Worm (Caenorhabditis elegans): ENCODE results near the gene R03G8.3.
A peak's percentile ranks its signal among the peaks of the same experiment; 100 is the strongest.

R03G8.3 gene

DNA sequence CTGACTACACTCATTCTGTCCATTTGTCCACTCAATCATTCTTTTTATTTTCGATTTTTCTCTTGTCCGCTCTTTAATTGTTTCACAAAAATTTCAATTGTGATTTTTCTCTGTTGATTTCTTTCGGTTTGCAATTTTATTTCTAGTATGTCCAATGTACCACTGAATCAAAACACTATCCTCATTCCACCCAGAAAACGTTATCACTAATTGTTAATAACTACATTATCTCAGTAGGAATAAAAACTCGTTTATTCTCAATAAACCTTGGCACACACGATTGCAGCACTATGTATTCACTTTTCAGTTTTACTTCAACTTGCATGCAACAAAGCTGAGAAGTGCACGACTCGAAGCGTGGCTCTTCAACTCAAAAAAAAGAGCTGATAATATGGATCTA, 39.4 kb upstream of the R03G8.3 start, which contains the start of gene K03A11.1:
Gene K03A11.1, plus strand, starts transcription at position 301 of the 400 bp plus-strand sequence.
- no peak for TF ChIP-seq aly-2 (tag; optimal IDR thresholded peaks at IDR 0.05)

DNA sequence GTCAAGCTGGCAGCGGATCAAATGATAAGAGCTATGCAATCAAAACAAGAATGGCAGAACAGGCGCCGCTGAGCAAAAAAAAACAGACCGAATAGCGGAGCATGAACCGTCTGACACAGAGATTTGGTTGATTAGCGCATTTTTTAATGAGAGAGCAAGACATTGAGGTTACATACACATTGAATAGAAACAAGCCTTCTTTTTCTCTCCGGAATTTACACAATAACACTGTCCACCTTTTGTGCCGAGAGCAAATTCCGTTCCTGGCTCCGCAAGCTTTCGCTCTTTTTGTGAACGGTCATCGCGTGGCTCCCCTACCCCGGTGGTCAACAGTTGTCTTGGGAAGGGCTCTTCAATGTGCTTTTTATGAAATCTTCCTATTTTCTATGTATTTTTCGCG, 35.2 kb upstream of the R03G8.3 start, which contains the start of gene K03A11.6:
Gene K03A11.6, plus strand, starts transcription at position 301 of the 400 bp plus-strand sequence.
- no peak for TF ChIP-seq unc-62 (GFP tag; optimal IDR thresholded peaks at IDR 0.05)
- no peak for TF ChIP-seq nhr-77 (tag; optimal IDR thresholded peaks at IDR 0.05)
- no peak for TF ChIP-seq alr-1 (tag; optimal IDR thresholded peaks at IDR 0.05)
- TF ChIP-seq ama-1 (optimal IDR thresholded peaks at IDR 0.05), result no peak
- TF ChIP-seq ztf-1 (GFP tag; conservative IDR thresholded peaks at IDR 0.05), result no peak
- TF ChIP-seq skn-1 (tag; optimal IDR thresholded peaks at IDR 0.05), result no peak
- no peak for TF ChIP-seq F13H6.1 (tag; optimal IDR thresholded peaks at IDR 0.05)

DNA sequence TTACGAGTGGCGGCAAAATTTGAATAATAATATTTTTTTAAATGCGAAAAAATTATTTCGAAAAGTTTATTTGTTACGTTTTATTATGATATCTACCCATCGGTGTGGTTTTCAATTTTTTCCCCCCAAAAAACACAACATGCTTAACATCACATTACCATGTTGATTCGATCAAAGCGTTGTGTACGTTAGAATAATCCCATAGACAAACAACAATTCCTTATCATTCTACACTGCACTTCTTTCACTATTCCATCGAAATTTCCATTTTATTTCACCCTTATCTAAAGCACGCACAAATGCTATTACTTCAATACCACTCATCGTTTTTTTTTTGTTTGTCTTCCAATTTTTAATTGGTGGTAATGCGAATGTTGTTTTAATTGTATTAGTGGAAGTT, 30.8 kb upstream of the R03G8.3 start:
- no peak for TF ChIP-seq egl-27 (tag; optimal IDR thresholded peaks at IDR 0.05)
- TF ChIP-seq skn-1 (tag; optimal IDR thresholded peaks at IDR 0.05), result peak; percentile 43
- no peak for TF ChIP-seq R02D3.7 (tag; optimal IDR thresholded peaks at IDR 0.05)
- no peak for TF ChIP-seq nhr-237 (tag; optimal IDR thresholded peaks at IDR 0.05)
- peak; percentile 91 for TF ChIP-seq fos-1 (tag; optimal IDR thresholded peaks at IDR 0.05)
- TF ChIP-seq sma-9 (GFP tag; optimal IDR thresholded peaks at IDR 0.05), result peak; percentile 36
- TF ChIP-seq sma-9 (tag; optimal IDR thresholded peaks at IDR 0.05), result no peak
- TF ChIP-seq gmeb-1 (tag; optimal IDR thresholded peaks at IDR 0.05), result no peak
- TF ChIP-seq nhr-23 (tag; optimal IDR thresholded peaks at IDR 0.05), result no peak
- no peak for TF ChIP-seq ztf-4 (tag; optimal IDR thresholded peaks at IDR 0.05)
- no peak for TF ChIP-seq ztf-1 (GFP tag; conservative IDR thresholded peaks at IDR 0.05)
- TF ChIP-seq ama-1 (optimal IDR thresholded peaks at IDR 0.05), result no peak
- TF ChIP-seq unc-62 (GFP tag; optimal IDR thresholded peaks at IDR 0.05), result no peak
- TF ChIP-seq elt-1 (tag; optimal IDR thresholded peaks at IDR 0.05), result no peak
- no peak for TF ChIP-seq peb-1 (tag; optimal IDR thresholded peaks at IDR 0.05)
- TF ChIP-seq nhr-12 (tag; optimal IDR thresholded peaks at IDR 0.05), result no peak
- no peak for TF ChIP-seq C34F6.9 (tag; optimal IDR thresholded peaks at IDR 0.05)
- no peak for TF ChIP-seq lin-11 (tag; optimal IDR thresholded peaks at IDR 0.05)
- no peak for TF ChIP-seq ceh-16 (tag; optimal IDR thresholded peaks at IDR 0.05)
- TF ChIP-seq F13H6.1 (tag; optimal IDR thresholded peaks at IDR 0.05), result peak; percentile 13
- no peak for TF ChIP-seq nhr-21 (tag; optimal IDR thresholded peaks at IDR 0.05)
- TF ChIP-seq lin-39 (tag; optimal IDR thresholded peaks at IDR 0.05), result no peak
- peak; percentile 49 for TF ChIP-seq crh-2 (tag; optimal IDR thresholded peaks at IDR 0.05)
- TF ChIP-seq nhr-77 (tag; optimal IDR thresholded peaks at IDR 0.05), result no peak
- no peak for TF ChIP-seq ZK546.5 (tag; optimal IDR thresholded peaks at IDR 0.05)
- no peak for TF ChIP-seq nhr-11 (tag; optimal IDR thresholded peaks at IDR 0.05)
- no peak for TF ChIP-seq unc-39 (tag; optimal IDR thresholded peaks at IDR 0.05)
- no peak for TF ChIP-seq lsy-2 (tag; optimal IDR thresholded peaks at IDR 0.05)
- TF ChIP-seq snpc-4 (tag; optimal IDR thresholded peaks at IDR 0.05), result no peak
- TF ChIP-seq mbf-1 (tag; optimal IDR thresholded peaks at IDR 0.05), result no peak
- TF ChIP-seq unc-55 (GFP tag; optimal IDR thresholded peaks at IDR 0.05), result no peak
- TF ChIP-seq nhr-129 (tag; optimal IDR thresholded peaks at IDR 0.05), result no peak
- TF ChIP-seq mab-5 (tag; optimal IDR thresholded peaks at IDR 0.05), result no peak
- TF ChIP-seq alr-1 (tag; optimal IDR thresholded peaks at IDR 0.05), result no peak
- no peak for TF ChIP-seq blmp-1 (tag; optimal IDR thresholded peaks at IDR 0.05; ENCODE audit: insufficient read depth)
- TF ChIP-seq zag-1 (tag; optimal IDR thresholded peaks at IDR 0.05), result no peak

- no peak for TF ChIP-seq R02D3.7 (tag; optimal IDR thresholded peaks at IDR 0.05)
- no peak for TF ChIP-seq elt-3 (tag; optimal IDR thresholded peaks at IDR 0.05)
- TF ChIP-seq unc-62 (GFP tag; optimal IDR thresholded peaks at IDR 0.05), result no peak
- peak; percentile 13 for TF ChIP-seq zag-1 (tag; optimal IDR thresholded peaks at IDR 0.05)
- TF ChIP-seq sma-9 (GFP tag; optimal IDR thresholded peaks at IDR 0.05), result peak; percentile 3
- TF ChIP-seq sma-9 (tag; optimal IDR thresholded peaks at IDR 0.05), result no peak
Measured at ce11 chrX:13061366-13061765, 29.4 kb upstream of the R03G8.3 start.
